Worm (Caenorhabditis elegans): ENCODE results near the gene F56D6.14.

DNA sequence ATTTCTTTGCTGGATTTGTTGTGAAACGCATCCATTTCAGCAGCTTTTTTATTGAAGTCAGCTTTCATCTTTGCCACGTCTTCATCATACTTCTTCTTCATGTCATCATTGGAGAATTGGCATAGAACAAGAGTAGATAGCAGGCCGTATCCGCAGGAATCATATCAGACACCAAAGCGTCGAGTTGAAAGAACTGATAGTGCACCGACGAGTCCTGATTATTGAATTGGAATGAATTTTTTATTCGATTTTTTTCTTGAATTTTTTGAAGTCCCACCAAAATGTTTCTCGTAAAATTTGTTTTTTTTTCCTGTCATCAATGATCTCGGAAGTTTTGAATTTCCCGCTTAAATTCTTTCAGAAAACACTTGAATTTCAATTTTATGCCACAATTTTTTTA, 11.1 kb upstream of the F56D6.14 start, which contains the start of gene F56D6.11:
- TF ChIP-seq snpc-4 (tag; optimal IDR thresholded peaks at IDR 0.05) (no peak), lin-15B (tag; optimal IDR thresholded peaks at IDR 0.05) (no peak), mxl-3 (GFP tag; optimal IDR thresholded peaks at IDR 0.05) (no peak), unc-62 (GFP tag; optimal IDR thresholded peaks at IDR 0.05 in 1 of 2) (no peak), unc-62 (tag; optimal IDR thresholded peaks at IDR 0.05) (no peak), ces-1 (GFP tag; optimal IDR thresholded peaks at IDR 0.05) (no peak), mdl-1 (tag; optimal IDR thresholded peaks at IDR 0.05) (no peak)
